Fruit fly (Drosophila melanogaster) whole organism: Measurements from ENCODE around the gene CG32318.

Experiments
- CG8478 ChIP-seq: fragments of >200 bp; optimal IDR thresholded peaks from 2 replicates; lab custom pipeline; 2018; ENCODE audit warnings: inconsistent platforms
- pan ChIP-seq: fragments of >200 bp; optimal IDR thresholded peaks from 2 replicates; lab custom pipeline; 2017
- psq ChIP-seq: fragments of >200 bp; optimal IDR thresholded peaks from 2 replicates; lab custom pipeline; 2017

- TF ChIP-seq psq (lab: Kevin White, UChicago) = no peak
- no peak for TF ChIP-seq CG8478 (lab: Kevin White, UChicago)
- TF ChIP-seq pan (lab: Kevin White, UChicago) = no peak
Measured at dm6 chr3L:1227303-1227797, 19.4 kb downstream of the CG32318 start, which contains the start of gene LysS.
